Worm (Caenorhabditis elegans) whole organism, L4/young adult: ENCODE measurements around the gene srw-55.

Experiments used
- W03F9.2 ChIP-seq: fragments of 150-350 bp; optimal IDR thresholded peaks from 2 replicates; lab custom pipeline; 2014; ENCODE audit warnings: missing biosample characterization, missing genetic modification characterization
- dao-5 ChIP-seq: sonication (generic microtip); optimal IDR thresholded peaks from 2 replicates; lab custom pipeline; 2016; ENCODE audit warnings: missing genotype, missing genetic modification characterization, moderate library complexity, missing compliant biosample characterization
- him-1 ChIP-seq: sonication (generic microtip); optimal IDR thresholded peaks from 2 replicates; lab custom pipeline; 2016; ENCODE audit warnings: missing genotype, missing genetic modification reagents, missing genetic modification characterization, missing compliant biosample characterization

DNA sequence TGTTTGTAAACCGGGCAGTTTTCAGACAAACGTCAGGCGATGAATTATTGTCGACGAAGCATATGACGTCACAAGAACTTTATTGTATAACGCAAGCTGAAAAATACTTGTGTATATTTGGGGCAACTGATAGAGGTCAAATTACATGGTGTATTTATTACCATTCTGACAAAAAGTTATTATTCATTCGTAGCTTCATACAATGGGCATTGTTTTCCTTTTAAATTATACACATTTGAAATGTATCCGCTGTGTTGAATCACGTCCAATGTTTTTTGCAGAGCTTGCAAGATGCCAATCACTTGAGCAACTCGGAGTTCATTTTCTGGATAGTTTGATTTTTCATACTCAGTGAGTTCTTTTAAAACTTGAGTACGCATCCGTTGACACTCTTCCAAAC is 17.2 kb downstream of the srw-55 start, which contains the start of gene F35E8.13:
- TF ChIP-seq him-1 = no peak
- no peak for TF ChIP-seq W03F9.2 (tag; lab: Kevin White, UChicago)
- TF ChIP-seq dao-5 (tag; lab: Kevin White, UChicago) = no peak
